Worm (Caenorhabditis elegans) whole organism, late embryonic: ENCODE data around the gene T05C12.11.

Source experiments
- C38D4.7 ChIP-seq: fragments of 200-800 bp; sonication (Bioruptor generic); optimal IDR thresholded peaks from 2 replicates; lab custom pipeline; 2018; ENCODE audit warnings: mild to moderate bottlenecking, missing genetic modification characterization, moderate library complexity, missing compliant biosample characterization
- F13H6.1 ChIP-seq: sonication (generic microtip); optimal IDR thresholded peaks from 2 replicates; lab custom pipeline; 2016; ENCODE audit warnings: missing genetic modification characterization, missing compliant biosample characterization
- K02D7.2 ChIP-seq: sonication (generic microtip); optimal IDR thresholded peaks from 2 replicates; lab custom pipeline; 2017; ENCODE audit warnings: mild to moderate bottlenecking, missing genetic modification characterization, missing compliant biosample characterization
- T23F11.4 ChIP-seq: fragments of 200-800 bp; sonication (Bioruptor generic); optimal IDR thresholded peaks from 2 replicates; lab custom pipeline; 2018; ENCODE audit warnings: mild to moderate bottlenecking, missing genetic modification characterization, missing compliant biosample characterization
- ama-1 ChIP-seq: fragments of 150-350 bp; optimal IDR thresholded peaks from 2 replicates; lab custom pipeline; 2014
- ceh-19 ChIP-seq: fragments of 200-800 bp; sonication (Bioruptor generic); optimal IDR thresholded peaks from 2 replicates; lab custom pipeline; 2018; ENCODE audit warnings: mild to moderate bottlenecking, missing genetic modification characterization, missing compliant biosample characterization
- ceh-2 ChIP-seq: sonication (generic microtip); optimal IDR thresholded peaks from 2 replicates; lab custom pipeline; 2016; ENCODE audit warnings: missing genotype, missing genetic modification characterization, missing compliant biosample characterization
- ceh-22 ChIP-seq: sonication (generic microtip); optimal IDR thresholded peaks from 2 replicates; lab custom pipeline; 2017; ENCODE audit warnings: missing biosample characterization, missing genetic modification characterization
- ceh-24 ChIP-seq: sonication (generic microtip); optimal IDR thresholded peaks from 2 replicates; lab custom pipeline; 2016; ENCODE audit warnings: mild to moderate bottlenecking, missing genetic modification characterization, missing compliant biosample characterization
- ceh-31 ChIP-seq: sonication (generic microtip); optimal IDR thresholded peaks from 2 replicates; lab custom pipeline; 2016; ENCODE audit warnings: missing genetic modification characterization, missing compliant biosample characterization
- ceh-34 ChIP-seq: sonication (generic microtip); optimal IDR thresholded peaks from 2 replicates; lab custom pipeline; 2016; ENCODE audit warnings: mild to moderate bottlenecking, missing genetic modification characterization, missing compliant biosample characterization
- ceh-6 ChIP-seq: fragments of 200-800 bp; sonication (Bioruptor generic); optimal IDR thresholded peaks from 2 replicates; lab custom pipeline; 2018; ENCODE audit warnings: mild to moderate bottlenecking, missing genetic modification characterization, missing compliant biosample characterization
- ceh-9 ChIP-seq: sonication (generic microtip); optimal IDR thresholded peaks from 2 replicates; lab custom pipeline; 2016; ENCODE audit warnings: mild to moderate bottlenecking, missing genetic modification characterization, inconsistent platforms, missing compliant biosample characterization
- dmd-4 ChIP-seq: sonication (generic microtip); optimal IDR thresholded peaks from 2 replicates; lab custom pipeline; 2016; ENCODE audit warnings: borderline replicate concordance, missing genetic modification characterization, missing compliant biosample characterization
- elt-2 ChIP-seq: sonication (generic microtip); optimal IDR thresholded peaks from 2 replicates; lab custom pipeline; 2016; ENCODE audit warnings: missing genetic modification reagents, missing genetic modification characterization, missing compliant biosample characterization
- elt-4 ChIP-seq: sonication (generic microtip); optimal IDR thresholded peaks from 2 replicates; lab custom pipeline; 2016; ENCODE audit warnings: missing genetic modification characterization, missing compliant biosample characterization
- ets-4 ChIP-seq: sonication (generic microtip); optimal IDR thresholded peaks from 2 replicates; lab custom pipeline; 2016; ENCODE audit warnings: missing genetic modification characterization, missing compliant biosample characterization
- fax-1 ChIP-seq: sonication (generic microtip); optimal IDR thresholded peaks from 2 replicates; lab custom pipeline; 2016; ENCODE audit warnings: missing genotype, missing genetic modification characterization, missing compliant biosample characterization
- fkh-10 ChIP-seq: fragments of 150-350 bp; optimal IDR thresholded peaks from 2 replicates; lab custom pipeline; 2014; ENCODE audit warnings: missing biosample characterization, missing genetic modification reagents, missing genetic modification characterization
- fkh-6 ChIP-seq: sonication (generic microtip); optimal IDR thresholded peaks from 2 replicates; lab custom pipeline; 2016; ENCODE audit warnings: missing genetic modification characterization, missing compliant biosample characterization
- gmeb-2 ChIP-seq: sonication (generic microtip); optimal IDR thresholded peaks from 2 replicates; lab custom pipeline; 2016; ENCODE audit warnings: missing genetic modification characterization, inconsistent platforms, missing compliant biosample characterization
- hlh-13 ChIP-seq: fragments of 200-800 bp; sonication (Bioruptor generic); optimal IDR thresholded peaks from 2 replicates; lab custom pipeline; 2018; ENCODE audit warnings: mild to moderate bottlenecking, missing genetic modification characterization, missing compliant biosample characterization
- hlh-8 ChIP-seq: sonication (generic microtip); optimal IDR thresholded peaks from 2 replicates; lab custom pipeline; 2016; ENCODE audit warnings: missing genotype, missing genetic modification characterization, missing compliant biosample characterization
- mec-3 ChIP-seq: sonication (generic microtip); optimal IDR thresholded peaks from 2 replicates; lab custom pipeline; 2016; ENCODE audit warnings: borderline replicate concordance, missing genetic modification characterization, missing compliant biosample characterization
- nfya-1 ChIP-seq: sonication (generic microtip); optimal IDR thresholded peaks from 2 replicates; lab custom pipeline; 2017; ENCODE audit warnings: missing genetic modification characterization, mild to moderate bottlenecking, missing compliant biosample characterization, antibody characterized with exemption, moderate library complexity
- nhr-11 ChIP-seq: fragments of 150-350 bp; optimal IDR thresholded peaks from 2 replicates; lab custom pipeline; 2014; ENCODE audit warnings: missing biosample characterization, missing genetic modification characterization
- npax-4 ChIP-seq: sonication (generic microtip); optimal IDR thresholded peaks from 2 replicates; lab custom pipeline; 2016; ENCODE audit warnings: missing genetic modification characterization, missing compliant biosample characterization
- odd-2 ChIP-seq: sonication (generic microtip); optimal IDR thresholded peaks from 2 replicates; lab custom pipeline; 2017; ENCODE audit warnings: antibody characterized with exemption, mild to moderate bottlenecking, missing genetic modification characterization, missing compliant biosample characterization
- pag-3 ChIP-seq: sonication (generic microtip); optimal IDR thresholded peaks from 2 replicates; lab custom pipeline; 2016; ENCODE audit warnings: missing compliant biosample characterization, missing genetic modification characterization, borderline replicate concordance
- pat-9 ChIP-seq: fragments of 200-800 bp; sonication (Bioruptor generic); optimal IDR thresholded peaks from 2 replicates; lab custom pipeline; 2018; ENCODE audit warnings: mild to moderate bottlenecking, missing genetic modification characterization, moderate library complexity, missing compliant biosample characterization
- pqm-1 ChIP-seq: sonication (generic microtip); optimal IDR thresholded peaks from 2 replicates; lab custom pipeline; 2016; ENCODE audit warnings: missing genetic modification characterization, missing compliant biosample characterization
- pros-1 ChIP-seq: fragments of 150-350 bp; optimal IDR thresholded peaks from 2 replicates; lab custom pipeline; 2014; ENCODE audit warnings: missing biosample characterization, missing genetic modification reagents, missing genetic modification characterization
- sox-2 ChIP-seq: fragments of 200-800 bp; sonication (Bioruptor generic); IDR thresholded peaks from 2 replicates; pipeline ENCODE4 v1.3.6; 2022; ENCODE audit warnings: missing genetic modification reagents, missing genetic modification characterization, missing compliant biosample characterization
- sox-4 ChIP-seq: sonication (generic microtip); optimal IDR thresholded peaks from 2 replicates; lab custom pipeline; 2017; ENCODE audit warnings: mild to moderate bottlenecking, missing genetic modification characterization, inconsistent platforms, missing compliant biosample characterization
- syd-9 ChIP-seq: sonication (generic microtip); optimal IDR thresholded peaks from 2 replicates; lab custom pipeline; 2016; ENCODE audit warnings: mild to moderate bottlenecking, missing genetic modification characterization, moderate library complexity, missing compliant biosample characterization
- tbx-2 ChIP-seq: sonication (generic microtip); optimal IDR thresholded peaks from 2 replicates; lab custom pipeline; 2016; ENCODE audit warnings: missing genetic modification characterization, missing compliant biosample characterization
- ttx-3 ChIP-seq: sonication (generic microtip); optimal IDR thresholded peaks from 2 replicates; lab custom pipeline; 2016; ENCODE audit warnings: missing genetic modification reagents, missing genetic modification characterization, missing compliant biosample characterization
- unc-3 ChIP-seq, 2 experiments: fragments of 200-800 bp in 1 of 2; sonication (Bioruptor generic) in 1 of 2; sonication (generic microtip) in 1 of 2; conservative IDR thresholded peaks in 1 of 2; optimal IDR thresholded peaks in 1 of 2; 2 replicates each; pipeline versions ENCODE4 v1.3.6 to Lab custom; 2016 to 2022; ENCODE audit warnings: missing compliant biosample characterization in 2 of 2, missing genetic modification characterization in 2 of 2, missing genetic modification reagents in 1 of 2
- unc-42 ChIP-seq: sonication (generic microtip); optimal IDR thresholded peaks from 2 replicates; lab custom pipeline; 2016; ENCODE audit warnings: missing genotype, missing genetic modification characterization, missing compliant biosample characterization
- zip-5 ChIP-seq: sonication (generic microtip); optimal IDR thresholded peaks from 2 replicates; lab custom pipeline; 2016; ENCODE audit warnings: missing genetic modification characterization, missing compliant biosample characterization

The T05C12.11 gene

ce11 chrII:8128273-8129039, 41.8 kb downstream of the T05C12.11 start (continued):
- TF ChIP-seq mec-3 (tag; lab: Kevin White, UChicago) (peak; percentile 43), ceh-24 (no peak), F13H6.1 (tag; lab: Kevin White, UChicago) (peak; percentile 19), ets-4 (no peak), pat-9 (tag; lab: Kevin White, UChicago) (no peak), ceh-2 (tag; lab: Kevin White, UChicago) (no peak), hlh-8 (tag; lab: Kevin White, UChicago) (peak; percentile 12), odd-2 (no peak), elt-4 (tag; lab: Kevin White, UChicago) (no peak), ceh-9 (tag; lab: Kevin White, UChicago) (no peak), ceh-31 (tag; lab: Kevin White, UChicago) (peak; percentile 66), ceh-34 (peak; percentile 63), C38D4.7 (GFP tag; lab: Kevin White, UChicago) (peak; percentile 28), nhr-11 (tag; lab: Kevin White, UChicago) (no peak), ceh-6 (GFP tag; lab: Kevin White, UChicago) (no peak), fkh-6 (tag; lab: Kevin White, UChicago) (peak; percentile 43), gmeb-2 (tag; lab: Kevin White, UChicago) (no peak), hlh-13 (GFP tag; lab: Kevin White, UChicago) (no peak), ttx-3 (tag; lab: Kevin White, UChicago) (peak; percentile 17), pros-1 (tag; lab: Kevin White, UChicago) (peak; percentile 52), ceh-19 (GFP tag; lab: Kevin White, UChicago) (no peak), T23F11.4 (peak; percentile 57), tbx-2 (tag; lab: Kevin White, UChicago) (peak; percentile 40), unc-42 (tag; lab: Kevin White, UChicago) (peak; percentile 1), sox-2 (no peak), fax-1 (tag; lab: Kevin White, UChicago) (no peak), K02D7.2 (no peak), zip-5 (tag; lab: Kevin White, UChicago) (no peak)

ce11 chrII:8127794-8128193, 42.5 kb downstream of the T05C12.11 start:
- TF ChIP-seq dmd-4 (tag; lab: Kevin White, UChicago): no peak
- no peak for TF ChIP-seq elt-2 (tag; lab: Kevin White, UChicago)
- TF ChIP-seq ama-1 (lab: Kevin White, UChicago): no peak
- TF ChIP-seq tbx-2 (tag; lab: Kevin White, UChicago): no peak
- no peak for TF ChIP-seq fax-1 (tag; lab: Kevin White, UChicago)
- TF ChIP-seq unc-3 (GFP tag; conservative IDR thresholded peaks at IDR 0.05; lab: Robert Waterston, UW): no peak
- no peak for TF ChIP-seq unc-3 (tag; optimal IDR thresholded peaks at IDR 0.05; lab: Kevin White, UChicago)
- no peak for TF ChIP-seq hlh-13 (GFP tag; lab: Kevin White, UChicago)
- TF ChIP-seq pqm-1: no peak
- TF ChIP-seq T23F11.4: no peak
- TF ChIP-seq nfya-1: no peak
- TF ChIP-seq gmeb-2 (tag; lab: Kevin White, UChicago): no peak

ce11 chrII:8127290-8127689, 43.0 kb downstream of the T05C12.11 start:
- TF ChIP-seq elt-2 (tag; lab: Kevin White, UChicago) (peak; percentile 96), hlh-8 (tag; lab: Kevin White, UChicago) (no peak), ceh-22 (tag; lab: Kevin White, UChicago) (peak; percentile 64), ceh-31 (tag; lab: Kevin White, UChicago) (no peak), tbx-2 (tag; lab: Kevin White, UChicago) (peak; percentile 8), ceh-24 (no peak), nfya-1 (no peak), fkh-10 (GFP tag; lab: Kevin White, UChicago) (no peak), hlh-13 (GFP tag; lab: Kevin White, UChicago) (no peak), npax-4 (no peak), pag-3 (tag; lab: Kevin White, UChicago) (no peak), syd-9 (no peak), sox-4 (tag; lab: Kevin White, UChicago) (no peak)
